Fruit fly (Drosophila melanogaster) whole organism, larva: ENCODE data around the gene Ccp84Ae.

ENCODE experiments used
- noc ChIP-seq: fragments of 200-800 bp; sonication (Bioruptor generic); optimal IDR thresholded peaks from 3 replicates; lab custom pipeline; 2019; ENCODE audit warnings: missing biosample characterization, mild to moderate bottlenecking, missing genetic modification characterization, moderate library complexity

Ccp84Ae gene

dm6 chr3R:6691658-6692057 lies at the start of gene Ccp84Ae:
Gene Ccp84Ae, minus strand, starts transcription at chr3R:6691758.
- no peak for TF ChIP-seq noc

dm6 chr3R:6735722-6736121 lies 44.2 kb upstream of the Ccp84Ae start:
- no peak for TF ChIP-seq noc

dm6 chr3R:6726119-6726518 lies 34.6 kb upstream of the Ccp84Ae start:
- no peak for TF ChIP-seq noc

dm6 chr3R:6723537-6724171 lies 32.1 kb upstream of the Ccp84Ae start:
- no peak for TF ChIP-seq noc

dm6 chr3R:6708858-6709257 lies 17.3 kb upstream of the Ccp84Ae start:
- no peak for TF ChIP-seq noc

dm6 chr3R:6706327-6706726 lies 14.8 kb upstream of the Ccp84Ae start:
- no peak for TF ChIP-seq noc

- no peak for TF ChIP-seq noc
These were observed 12.2 kb upstream of the Ccp84Ae start, which contains the start of gene Ccp84Aa for dm6 chr3R:6703784-6704183. Gene Ccp84Aa, plus strand, starts transcription at chr3R:6704084.

- no peak for TF ChIP-seq noc
These were observed 11.2 kb upstream of the Ccp84Ae start, which contains the start of gene Ccp84Ab for dm6 chr3R:6702777-6703176. Gene Ccp84Ab, minus strand, starts transcription at chr3R:6702877.

dm6 chr3R:6696221-6696749 lies 4.7 kb upstream of the Ccp84Ae start, which contains the start of gene Ccp84Ac:
Gene Ccp84Ac, minus strand, starts transcription at chr3R:6696271.
- TF ChIP-seq noc = no peak

dm6 chr3R:6692432-6692831 lies 874 bp upstream of the Ccp84Ae start, which contains the start of gene Ccp84Ad:
Gene Ccp84Ad, plus strand, starts transcription at chr3R:6692732.
- TF ChIP-seq noc = no peak

dm6 chr3R:6690139-6690538 lies 1.4 kb downstream of the Ccp84Ae start, which contains the start of gene Ccp84Af:
Gene Ccp84Af, minus strand, starts transcription at chr3R:6690239.
- no peak for TF ChIP-seq noc

- no peak for TF ChIP-seq noc
These were observed 3.4 kb downstream of the Ccp84Ae start for dm6 chr3R:6688160-6688559.

dm6 chr3R:6687219-6687618 lies 4.3 kb downstream of the Ccp84Ae start:
- no peak for TF ChIP-seq noc

dm6 chr3R:6686428-6686827 lies 5.1 kb downstream of the Ccp84Ae start, which contains the start of gene Ccp84Ag:
Gene Ccp84Ag, plus strand, starts transcription at chr3R:6686728.
- no peak for TF ChIP-seq noc

- no peak for TF ChIP-seq noc
These were observed 7.4 kb downstream of the Ccp84Ae start, which contains the start of gene Edg84A for dm6 chr3R:6684145-6684544. Gene Edg84A, plus strand, starts transcription at chr3R:6684445.

- TF ChIP-seq noc = no peak
These were observed 7.9 kb downstream of the Ccp84Ae start for dm6 chr3R:6683671-6684070.

dm6 chr3R:6683135-6683534 lies 8.4 kb downstream of the Ccp84Ae start:
- TF ChIP-seq noc = no peak

dm6 chr3R:6678480-6678879 lies 13.1 kb downstream of the Ccp84Ae start, which contains the start of gene lab:
Gene lab, minus strand, starts transcription at chr3R:6678590.
- TF ChIP-seq noc = no peak
